Fruit fly (Drosophila melanogaster) whole organism, embryonic: ENCODE results near the gene lawc.

Experiments used
- Adf1 ChIP-seq: fragments of 200-800 bp; sonication (Bioruptor generic); IDR thresholded peaks from 2 replicates; pipeline ENCODE4 v1.3.6; 2022; ENCODE audit warnings: missing biosample characterization, missing genetic modification characterization
- CG10321 ChIP-seq: fragments of 200-800 bp; sonication (Bioruptor generic); IDR thresholded peaks from 2 replicates; pipeline ENCODE4 v1.3.6; 2022; ENCODE audit warnings: missing biosample characterization, missing genetic modification characterization
- CG10654 ChIP-seq: fragments of 200-800 bp; sonication (Bioruptor generic); optimal IDR thresholded peaks from 2 replicates; lab custom pipeline; 2016; ENCODE audit warnings: missing biosample characterization, missing genetic modification characterization
- CG11723 ChIP-seq: fragments of 200-800 bp; sonication (Bioruptor generic); optimal IDR thresholded peaks from 2 replicates; lab custom pipeline; 2017; ENCODE audit warnings: missing biosample characterization, mild to moderate bottlenecking, missing genetic modification characterization
- CG1233 ChIP-seq: fragments of 200-800 bp; sonication (Bioruptor generic); optimal IDR thresholded peaks from 4 replicates; lab custom pipeline; 2018; ENCODE audit warnings: missing biosample characterization, mild to moderate bottlenecking, missing genetic modification characterization
- CG13424 ChIP-seq: fragments of 200-800 bp; sonication (Bioruptor generic); optimal IDR thresholded peaks from 2 replicates; lab custom pipeline; 2019; ENCODE audit warnings: missing biosample characterization, mild to moderate bottlenecking, missing genetic modification characterization, moderate library complexity
- CG14014 ChIP-seq: fragments of 200-800 bp; sonication (Bioruptor generic); IDR thresholded peaks from 2 replicates; pipeline ENCODE4 v1.3.6; 2022; ENCODE audit warnings: missing biosample characterization, missing genetic modification characterization
- CG15073 ChIP-seq: fragments of 200-800 bp; sonication (Bioruptor generic); optimal IDR thresholded peaks from 2 replicates; lab custom pipeline; 2016; ENCODE audit warnings: missing biosample characterization, missing genetic modification characterization
- CG15479 ChIP-seq: fragments of 200-800 bp; sonication (Bioruptor generic); optimal IDR thresholded peaks from 3 replicates; lab custom pipeline; 2019; ENCODE audit warnings: missing biosample characterization, mild to moderate bottlenecking, missing genetic modification characterization, moderate library complexity
- CG15696 ChIP-seq: fragments of 200-800 bp; sonication (Bioruptor generic); optimal IDR thresholded peaks from 2 replicates; lab custom pipeline; 2019; ENCODE audit warnings: missing biosample characterization, mild to moderate bottlenecking, missing genetic modification characterization, moderate library complexity
- CG1602 ChIP-seq: fragments of 200-800 bp; sonication (Bioruptor generic); optimal IDR thresholded peaks from 3 replicates; lab custom pipeline; 2016; ENCODE audit warnings: missing biosample characterization, missing genetic modification characterization
- CG17186 ChIP-seq: fragments of 200-800 bp; sonication (Bioruptor generic); optimal IDR thresholded peaks from 3 replicates; lab custom pipeline; 2017; ENCODE audit warnings: missing biosample characterization, missing genetic modification reagents, missing genetic modification characterization
- CG18262 ChIP-seq: fragments of 200-800 bp; optimal IDR thresholded peaks from 3 replicates; lab custom pipeline; 2019; ENCODE audit warnings: missing biosample characterization, mild to moderate bottlenecking, missing genetic modification characterization, moderate library complexity
- CG18764 ChIP-seq: fragments of 200-800 bp; sonication (Bioruptor generic); optimal IDR thresholded peaks from 3 replicates; lab custom pipeline; 2016; ENCODE audit warnings: missing biosample characterization, missing genetic modification characterization
- CG2875 ChIP-seq: fragments of 200-800 bp; sonication (Bioruptor generic); optimal IDR thresholded peaks from 2 replicates; lab custom pipeline; 2017; ENCODE audit warnings: missing biosample characterization, mild to moderate bottlenecking, missing genetic modification characterization, missing genetic modification reagents
- CG3995 ChIP-seq: fragments of 200-800 bp; sonication (Bioruptor generic); optimal IDR thresholded peaks from 3 replicates; lab custom pipeline; 2016; ENCODE audit warnings: missing biosample characterization, missing genetic modification characterization
- CG43689 ChIP-seq: fragments of 200-800 bp; sonication (Bioruptor generic); IDR thresholded peaks from 2 replicates; pipeline ENCODE4 v1.3.6; 2022; ENCODE audit warnings: missing biosample characterization, missing genetic modification characterization
- CG7786 ChIP-seq: fragments of 200-800 bp; sonication (Bioruptor generic); optimal IDR thresholded peaks from 2 replicates; lab custom pipeline; 2016; ENCODE audit warnings: missing biosample characterization, missing genetic modification characterization
- CG8388 ChIP-seq: fragments of 200-800 bp; sonication (Bioruptor generic); optimal IDR thresholded peaks from 2 replicates; lab custom pipeline; 2019; ENCODE audit warnings: missing biosample characterization, mild to moderate bottlenecking, missing genetic modification characterization, moderate library complexity
- CG9215 ChIP-seq: fragments of 200-800 bp; sonication (Bioruptor generic); IDR thresholded peaks from 2 replicates; pipeline ENCODE4 v1.3.6; 2022; ENCODE audit warnings: missing biosample characterization, missing genetic modification characterization
- CrebB ChIP-seq: fragments of 200-800 bp; sonication (Bioruptor generic); optimal IDR thresholded peaks from 3 replicates; lab custom pipeline; 2018; ENCODE audit warnings: missing biosample characterization, mild to moderate bottlenecking, missing genetic modification characterization
- D ChIP-seq, 2 experiments: fragments of 200-800 bp in 1 of 2; fragments of >200 bp in 1 of 2; sonication (Bioruptor generic) in 1 of 2; optimal IDR thresholded peaks; 2 replicates in 1 of 2; 3 replicates in 1 of 2; lab custom pipeline; 2017; ENCODE audit warnings: mild to moderate bottlenecking in 1 of 2, missing biosample characterization in 1 of 2, missing genetic modification characterization in 1 of 2, missing genetic modification reagents in 1 of 2
- Doc2 ChIP-seq: fragments of 200-800 bp; sonication (Bioruptor generic); IDR thresholded peaks from 2 replicates; pipeline ENCODE4 v1.3.6; 2022; ENCODE audit warnings: missing biosample characterization, missing genetic modification characterization
- Eip74EF ChIP-seq, 2 experiments: fragments of 200-800 bp in 1 of 2; fragments of >200 bp in 1 of 2; sonication (Bioruptor generic) in 1 of 2; optimal IDR thresholded peaks; 2 replicates each; lab custom pipeline; 2017 to 2019; ENCODE audit warnings: missing biosample characterization in 2 of 2, missing genetic modification characterization in 2 of 2, mild to moderate bottlenecking in 1 of 2, moderate library complexity in 1 of 2
- HLH54F ChIP-seq: fragments of 200-800 bp; sonication (Bioruptor generic); optimal IDR thresholded peaks from 3 replicates; lab custom pipeline; 2016; ENCODE audit warnings: missing biosample characterization, missing genetic modification characterization
- NC2α ChIP-seq: fragments of 200-800 bp; sonication (Bioruptor generic); optimal IDR thresholded peaks from 2 replicates; lab custom pipeline; 2016; ENCODE audit warnings: missing biosample characterization, missing genetic modification characterization
- NC2β ChIP-seq: fragments of 200-800 bp; sonication (Bioruptor generic); optimal IDR thresholded peaks from 2 replicates; lab custom pipeline; 2016; ENCODE audit warnings: missing biosample characterization, missing genetic modification characterization
- NfI ChIP-seq: fragments of 200-800 bp; sonication (Bioruptor generic); optimal IDR thresholded peaks from 3 replicates; lab custom pipeline; 2018; ENCODE audit warnings: missing biosample characterization, mild to moderate bottlenecking, missing genetic modification characterization, moderate library complexity
- Rx ChIP-seq: fragments of 200-800 bp; sonication (Bioruptor generic); IDR thresholded peaks from 2 replicates; pipeline ENCODE4 v1.3.6; 2022; ENCODE audit warnings: missing biosample characterization, missing genetic modification characterization
- Scr ChIP-seq: fragments of 200-800 bp; sonication (Bioruptor generic); IDR thresholded peaks from 2 replicates; pipeline ENCODE4 v1.3.6; 2022; ENCODE audit warnings: missing biosample characterization, missing genetic modification characterization; ENCODE audit not compliant: partially characterized antibody
- Spps ChIP-seq: fragments of 200-800 bp; sonication (Bioruptor generic); optimal IDR thresholded peaks from 2 replicates; lab custom pipeline; 2018; ENCODE audit warnings: missing biosample characterization, mild to moderate bottlenecking, missing genetic modification characterization
- Sry-δ ChIP-seq: fragments of 200-800 bp; sonication (Bioruptor generic); optimal IDR thresholded peaks from 2 replicates; lab custom pipeline; 2016; ENCODE audit warnings: missing biosample characterization, missing genetic modification characterization
- Tbp ChIP-seq: fragments of >200 bp; optimal IDR thresholded peaks from 2 replicates; lab custom pipeline; 2018; ENCODE audit warnings: missing biosample characterization, missing genetic modification characterization
- ato ChIP-seq: fragments of 200-800 bp; sonication (Bioruptor generic); IDR thresholded peaks from 2 replicates; pipeline ENCODE4 v1.3.6; 2022; ENCODE audit warnings: missing biosample characterization, missing genetic modification characterization; ENCODE audit not compliant: partially characterized antibody
- disco-r ChIP-seq: fragments of 200-800 bp; sonication (Bioruptor generic); optimal IDR thresholded peaks from 2 replicates; lab custom pipeline; 2016; ENCODE audit warnings: missing biosample characterization, missing genetic modification characterization
- esg ChIP-seq: fragments of 200-800 bp; sonication (Bioruptor generic); conservative IDR thresholded peaks from 2 replicates; pipeline ENCODE4 v1.3.6; 2022; ENCODE audit warnings: missing biosample characterization, missing genetic modification characterization
- exex ChIP-seq: fragments of 200-800 bp; sonication (Bioruptor generic); optimal IDR thresholded peaks from 4 replicates; lab custom pipeline; 2018; ENCODE audit warnings: missing biosample characterization, mild to moderate bottlenecking, missing genetic modification characterization, moderate library complexity
- hbn ChIP-seq: fragments of 200-800 bp; sonication (Bioruptor generic); IDR thresholded peaks from 2 replicates; pipeline ENCODE4 v1.3.6; 2022; ENCODE audit warnings: missing biosample characterization, missing genetic modification characterization; ENCODE audit not compliant: partially characterized antibody
- hkb ChIP-seq, 2 experiments: fragments of 200-800 bp in 1 of 2; fragments of >200 bp in 1 of 2; sonication (Bioruptor generic) in 1 of 2; IDR thresholded peaks in 1 of 2; optimal IDR thresholded peaks in 1 of 2; 2 replicates each; pipeline versions ENCODE4 v1.3.6 to Lab custom; 2017 to 2022; ENCODE audit warnings: missing biosample characterization in 1 of 2, missing genetic modification characterization in 1 of 2
- ind ChIP-seq: fragments of 200-800 bp; sonication (Bioruptor generic); optimal IDR thresholded peaks from 3 replicates; lab custom pipeline; 2016; ENCODE audit warnings: missing biosample characterization, missing genetic modification characterization
- kay ChIP-seq: fragments of 200-800 bp; sonication (Bioruptor generic); optimal IDR thresholded peaks from 2 replicates; lab custom pipeline; 2016; ENCODE audit warnings: missing biosample characterization, missing genetic modification characterization
- lmd ChIP-seq: fragments of 200-800 bp; sonication (Bioruptor generic); IDR thresholded peaks from 2 replicates; pipeline ENCODE4 v1.3.6; 2022; ENCODE audit warnings: missing biosample characterization, missing genetic modification characterization
- otp ChIP-seq: fragments of 200-800 bp; sonication (Bioruptor generic); IDR thresholded peaks from 3 replicates; pipeline ENCODE4, ENCODE4 v1.3.6; 2022; ENCODE audit warnings: missing biosample characterization, missing genetic modification characterization
- p53 ChIP-seq: fragments of 200-800 bp; sonication (Bioruptor generic); optimal IDR thresholded peaks from 2 replicates; lab custom pipeline; 2016; ENCODE audit warnings: missing biosample characterization, missing genetic modification characterization
- ro ChIP-seq: fragments of 200-800 bp; sonication (Bioruptor generic); IDR thresholded peaks from 2 replicates; pipeline ENCODE4 v1.3.6; 2022; ENCODE audit warnings: missing biosample characterization, missing genetic modification characterization
- sens ChIP-seq: fragments of 200-800 bp; sonication (Bioruptor generic); peaks from one replicate; lab custom pipeline; 2016; ENCODE audit warnings: missing biosample characterization, missing genetic modification characterization
- shn ChIP-seq: fragments of 200-800 bp; sonication (Bioruptor generic); optimal IDR thresholded peaks from 3 replicates; lab custom pipeline; 2016; ENCODE audit warnings: missing biosample characterization, missing genetic modification characterization
- toy ChIP-seq: fragments of 200-800 bp; sonication (Bioruptor generic); IDR thresholded peaks from 2 replicates; pipeline ENCODE4 v1.3.6; 2022; ENCODE audit warnings: missing biosample characterization, missing genetic modification characterization
- trh ChIP-seq: fragments of 200-800 bp; sonication (Bioruptor generic); optimal IDR thresholded peaks from 2 replicates; lab custom pipeline; 2016; ENCODE audit warnings: missing biosample characterization, missing genetic modification characterization
- unpg ChIP-seq: fragments of 200-800 bp; sonication (Bioruptor generic); optimal IDR thresholded peaks from 3 replicates; lab custom pipeline; 2018; ENCODE audit warnings: missing biosample characterization, mild to moderate bottlenecking, missing genetic modification characterization, moderate library complexity
- wor ChIP-seq: fragments of 200-800 bp; sonication (Bioruptor generic); IDR thresholded peaks from 2 replicates; pipeline ENCODE4 v1.3.6; 2022; ENCODE audit warnings: missing biosample characterization, missing genetic modification characterization
- zf30C ChIP-seq: fragments of 200-800 bp; sonication (Bioruptor generic); optimal IDR thresholded peaks from 3 replicates; lab custom pipeline; 2018; ENCODE audit warnings: missing biosample characterization, mild to moderate bottlenecking, missing genetic modification characterization

Gene lawc

DNA sequence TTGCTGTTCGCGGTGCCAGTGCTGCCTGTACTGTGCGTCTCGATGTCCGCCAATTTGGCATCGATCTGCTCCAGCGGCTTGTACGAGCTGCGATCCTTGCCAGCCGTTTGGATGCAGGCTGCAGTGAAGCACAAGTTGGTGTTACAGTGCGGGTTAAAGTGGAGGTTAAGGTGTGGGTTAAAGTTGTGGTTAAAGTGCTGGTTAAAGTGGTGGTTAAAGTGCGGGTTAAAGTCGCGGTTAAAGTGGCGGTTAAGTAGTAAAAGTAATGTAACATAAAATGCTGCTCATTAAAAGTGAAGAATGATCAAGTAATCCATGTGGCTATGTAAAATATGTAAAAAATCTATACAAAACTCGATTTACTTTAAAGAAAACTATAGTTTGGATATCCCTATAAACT, 40.7 kb upstream of the lawc start (continued):
- no peak for TF ChIP-seq Tbp (GFP tag; lab: Kevin White, UChicago)
- peak; percentile 92 for TF ChIP-seq hbn (GFP tag; lab: Robert Waterston, UW)
- TF ChIP-seq CG15479 (GFP tag; lab: Kevin White, UChicago), result no peak
- no peak for TF ChIP-seq CG11723 (GFP tag; lab: Kevin White, UChicago)
- no peak for TF ChIP-seq CG14014 (GFP tag; lab: Robert Waterston, UW)
- no peak for TF ChIP-seq otp (GFP tag; lab: Robert Waterston, UW)
- TF ChIP-seq unpg (GFP tag; lab: Kevin White, UChicago), result no peak
- no peak for TF ChIP-seq Spps (tag; lab: Kevin White, UChicago)
- TF ChIP-seq CG9215 (GFP tag; lab: Robert Waterston, UW), result no peak
- no peak for TF ChIP-seq toy (GFP tag; lab: Robert Waterston, UW)
- TF ChIP-seq kay (GFP tag; lab: Kevin White, UChicago), result no peak
- TF ChIP-seq Eip74EF (GFP tag; optimal IDR thresholded peaks at IDR 0.05; lab: Kevin White, UChicago), result no peak
- no peak for TF ChIP-seq Rx (GFP tag; lab: Robert Waterston, UW)
- TF ChIP-seq CG18764, result no peak
- no peak for TF ChIP-seq CG15073 (GFP tag; lab: Kevin White, UChicago)
- TF ChIP-seq CG18262 (tag; lab: Kevin White, UChicago), result no peak
- TF ChIP-seq zf30C, result no peak
- TF ChIP-seq NC2α (GFP tag; lab: Kevin White, UChicago), result no peak
- no peak for TF ChIP-seq sens (GFP tag; lab: Kevin White, UChicago)
- no peak for TF ChIP-seq Adf1 (GFP tag; lab: Robert Waterston, UW)
- peak; percentile 100 for TF ChIP-seq ato (GFP tag; lab: Robert Waterston, UW)
- no peak for TF ChIP-seq NC2β (GFP tag; lab: Kevin White, UChicago)
- TF ChIP-seq Scr (GFP tag; lab: Robert Waterston, UW), result peak; percentile 90
- no peak for TF ChIP-seq CG8388 (GFP tag; lab: Kevin White, UChicago)
- no peak for TF ChIP-seq CG13424 (tag; lab: Kevin White, UChicago)
- TF ChIP-seq shn, result no peak
- TF ChIP-seq esg (GFP tag; lab: Robert Waterston, UW), result no peak
- TF ChIP-seq Doc2 (GFP tag; lab: Robert Waterston, UW), result no peak
- no peak for TF ChIP-seq CG7786 (GFP tag; lab: Kevin White, UChicago)
- no peak for TF ChIP-seq exex (tag; lab: Kevin White, UChicago)
- no peak for TF ChIP-seq D (optimal IDR thresholded peaks at IDR 0.05; lab: Kevin White, UChicago)
- no peak for TF ChIP-seq D (GFP tag; optimal IDR thresholded peaks at IDR 0.05; lab: Kevin White, UChicago)
- TF ChIP-seq CG17186 (GFP tag; lab: Kevin White, UChicago), result no peak
- TF ChIP-seq CG15696 (tag; lab: Kevin White, UChicago), result no peak
- TF ChIP-seq HLH54F, result no peak
- no peak for TF ChIP-seq CG2875 (GFP tag; lab: Kevin White, UChicago)
- no peak for TF ChIP-seq CrebB
- TF ChIP-seq CG43689 (GFP tag; lab: Robert Waterston, UW), result no peak
- no peak for TF ChIP-seq CG1233 (GFP tag; lab: Kevin White, UChicago)
- no peak for TF ChIP-seq ro (GFP tag; lab: Robert Waterston, UW)
- no peak for TF ChIP-seq CG1602
- no peak for TF ChIP-seq CG3995 (GFP tag; lab: Kevin White, UChicago)
- no peak for TF ChIP-seq CG10654
- no peak for TF ChIP-seq disco-r (GFP tag; lab: Kevin White, UChicago)
- no peak for TF ChIP-seq Sry-δ
- no peak for TF ChIP-seq ind (GFP tag; lab: Kevin White, UChicago)
- no peak for TF ChIP-seq p53 (GFP tag; lab: Kevin White, UChicago)
- TF ChIP-seq CG10321 (GFP tag; lab: Robert Waterston, UW), result no peak
- TF ChIP-seq hkb (optimal IDR thresholded peaks at IDR 0.05; lab: Kevin White, UChicago), result no peak
- TF ChIP-seq hkb (GFP tag; IDR thresholded peaks at IDR 0.05; lab: Robert Waterston, UW), result no peak
- no peak for TF ChIP-seq trh
- TF ChIP-seq lmd (GFP tag; lab: Robert Waterston, UW), result no peak
- TF ChIP-seq NfI (GFP tag; lab: Kevin White, UChicago), result no peak
- no peak for TF ChIP-seq wor (GFP tag; lab: Robert Waterston, UW)
